Fruit fly (Drosophila melanogaster) whole organism, adult: ENCODE data around the gene Pgant7.

Experiments
- CG11617 ChIP-seq: fragments of 200-800 bp; sonication (Bioruptor generic); optimal IDR thresholded peaks from 2 replicates; lab custom pipeline; 2017; ENCODE audit warnings: mild to moderate bottlenecking, missing biosample characterization, missing genetic modification reagents, missing genetic modification characterization
- CG14711 ChIP-seq: fragments of 200-800 bp; sonication (Bioruptor generic); optimal IDR thresholded peaks from 2 replicates; lab custom pipeline; 2018; ENCODE audit warnings: missing biosample characterization, mild to moderate bottlenecking, missing genetic modification characterization, moderate library complexity
- CG1620 ChIP-seq: fragments of 200-800 bp; sonication (Bioruptor generic); optimal IDR thresholded peaks from 2 replicates; lab custom pipeline; 2016; ENCODE audit warnings: missing biosample characterization, missing genetic modification characterization
- CG7045 ChIP-seq: fragments of 200-800 bp; sonication (Bioruptor generic); optimal IDR thresholded peaks from 2 replicates; lab custom pipeline; 2017; ENCODE audit warnings: missing biosample characterization, mild to moderate bottlenecking, missing genetic modification characterization
- Clk ChIP-seq: fragments of 200-800 bp; sonication (Bioruptor generic); optimal IDR thresholded peaks from 2 replicates; lab custom pipeline; 2017; ENCODE audit warnings: missing biosample characterization, missing genetic modification characterization
- Crg-1 ChIP-seq: fragments of 200-800 bp; sonication (Bioruptor generic); optimal IDR thresholded peaks from 2 replicates; lab custom pipeline; 2016; ENCODE audit warnings: missing biosample characterization, missing genetic modification characterization
- Mnt ChIP-seq: fragments of 200-800 bp; sonication (Bioruptor generic); optimal IDR thresholded peaks from 2 replicates; lab custom pipeline; 2016; ENCODE audit warnings: missing biosample characterization, mild to moderate bottlenecking, missing genetic modification characterization
- cic ChIP-seq: fragments of 200-800 bp; sonication (Bioruptor generic); optimal IDR thresholded peaks from 2 replicates; lab custom pipeline; 2017; ENCODE audit warnings: missing biosample characterization, mild to moderate bottlenecking, missing genetic modification characterization, moderate library complexity
- cnc ChIP-seq, 2 experiments: fragments of >200 bp; optimal IDR thresholded peaks; 2 replicates each; lab custom pipeline; 2017
- ovo ChIP-seq: fragments of 200-800 bp; sonication (Bioruptor generic); optimal IDR thresholded peaks from 2 replicates; lab custom pipeline; 2016; ENCODE audit warnings: missing biosample characterization, missing genetic modification characterization
- pad ChIP-seq: fragments of 200-800 bp; sonication (Bioruptor generic); optimal IDR thresholded peaks from 3 replicates; lab custom pipeline; 2017; ENCODE audit warnings: missing biosample characterization, missing genetic modification characterization, mild to moderate bottlenecking, moderate library complexity, missing genetic modification reagents
- tj ChIP-seq: fragments of 200-800 bp; sonication (Bioruptor generic); optimal IDR thresholded peaks from 3 replicates; lab custom pipeline; 2017; ENCODE audit warnings: missing biosample characterization, mild to moderate bottlenecking, missing genetic modification characterization, moderate library complexity
- toe ChIP-seq: fragments of 200-800 bp; sonication (Bioruptor generic); optimal IDR thresholded peaks from 2 replicates; lab custom pipeline; 2016; ENCODE audit warnings: missing biosample characterization, missing genetic modification characterization

The Pgant7 gene

dm6 chrX:18460318-18460717 lies 39.5 kb downstream of the Pgant7 start, which contains the start of gene CG43843:
Gene CG43843, minus strand, starts transcription at chrX:18460418.
- TF ChIP-seq Mnt (GFP tag; lab: Kevin White, UChicago), result no peak
- TF ChIP-seq CG7045, result no peak
- no peak for TF ChIP-seq pad (GFP tag; lab: Kevin White, UChicago)
- TF ChIP-seq CG1620 (GFP tag; lab: Kevin White, UChicago), result no peak
- TF ChIP-seq cic (GFP tag; lab: Kevin White, UChicago), result no peak
- no peak for TF ChIP-seq cnc (optimal IDR thresholded peaks at IDR 0.05; lab: Kevin White, UChicago)

- TF ChIP-seq CG14711 (tag; lab: Kevin White, UChicago) (no peak), Crg-1 (GFP tag; lab: Kevin White, UChicago) (no peak), CG1620 (GFP tag; lab: Kevin White, UChicago) (no peak), Mnt (GFP tag; lab: Kevin White, UChicago) (no peak), toe (GFP tag; lab: Kevin White, UChicago) (no peak), Clk (no peak), cic (GFP tag; lab: Kevin White, UChicago) (no peak), CG11617 (GFP tag; lab: Kevin White, UChicago) (no peak), ovo (no peak), tj (GFP tag; lab: Kevin White, UChicago) (no peak)
Measured at dm6 chrX:18452717-18453116, 47.1 kb downstream of the Pgant7 start.
